Worm (Caenorhabditis elegans): Measurements from ENCODE around the gene Y26G10.4.

Y26G10.4 gene

DNA sequence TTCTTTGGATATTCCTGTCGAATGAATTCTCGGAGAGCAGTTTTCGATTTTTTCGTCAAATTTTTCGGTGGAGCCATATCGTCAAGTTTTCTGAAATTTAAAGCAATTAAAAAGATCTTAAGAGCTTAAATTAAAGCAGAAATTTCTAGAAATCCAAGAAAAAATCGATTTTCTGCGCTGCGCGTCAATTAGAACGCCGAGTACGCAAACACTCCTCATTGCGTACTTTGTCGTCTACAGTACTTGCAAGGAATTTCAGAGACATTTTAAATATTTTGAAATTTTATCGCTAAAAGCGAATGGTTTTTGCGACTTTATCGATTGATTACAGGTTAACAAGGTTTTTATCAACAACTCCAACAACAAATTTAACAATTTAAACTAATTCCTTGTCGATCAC, 43.8 kb downstream of the Y26G10.4 start:
- no peak for TF ChIP-seq ceh-82 (tag; optimal IDR thresholded peaks at IDR 0.05)
- no peak for TF ChIP-seq F16B12.6 (tag; optimal IDR thresholded peaks at IDR 0.05)
- no peak for TF ChIP-seq fkh-4 (tag; optimal IDR thresholded peaks at IDR 0.05; ENCODE audit: borderline replicate concordance)
- no peak for TF ChIP-seq unc-62 (GFP tag; optimal IDR thresholded peaks at IDR 0.05)
- no peak for TF ChIP-seq lin-35 (GFP tag; optimal IDR thresholded peaks at IDR 0.05)
- TF ChIP-seq dpl-1 (GFP tag; optimal IDR thresholded peaks at IDR 0.05): no peak
- TF ChIP-seq hlh-17 (GFP tag; optimal IDR thresholded peaks at IDR 0.05; ENCODE audit: borderline replicate concordance): no peak
- no peak for TF ChIP-seq nhr-20 (tag; optimal IDR thresholded peaks at IDR 0.05)
- no peak for TF ChIP-seq nhr-11 (tag; optimal IDR thresholded peaks at IDR 0.05)
- no peak for TF ChIP-seq Y116A8C.19 (tag; optimal IDR thresholded peaks at IDR 0.05; ENCODE audit: borderline replicate concordance)
- TF ChIP-seq unc-130 (tag; optimal IDR thresholded peaks at IDR 0.05): no peak
- TF ChIP-seq efl-3 (GFP tag; optimal IDR thresholded peaks at IDR 0.05): no peak
- no peak for TF ChIP-seq rnt-1 (tag; optimal IDR thresholded peaks at IDR 0.05)
- TF ChIP-seq lin-39 (tag; optimal IDR thresholded peaks at IDR 0.05): no peak
- TF ChIP-seq mep-1 (tag; optimal IDR thresholded peaks at IDR 0.05): no peak
- TF ChIP-seq tlp-1 (tag; optimal IDR thresholded peaks at IDR 0.05): no peak
- no peak for TF ChIP-seq nhr-12 (tag; optimal IDR thresholded peaks at IDR 0.05)
- no peak for TF ChIP-seq unc-86 (tag; optimal IDR thresholded peaks at IDR 0.05)
- TF ChIP-seq lir-3 (tag; optimal IDR thresholded peaks at IDR 0.05; ENCODE audit: poor library complexity): no peak
- TF ChIP-seq ets-5 (GFP tag; IDR thresholded peaks at IDR 0.05): no peak

DNA sequence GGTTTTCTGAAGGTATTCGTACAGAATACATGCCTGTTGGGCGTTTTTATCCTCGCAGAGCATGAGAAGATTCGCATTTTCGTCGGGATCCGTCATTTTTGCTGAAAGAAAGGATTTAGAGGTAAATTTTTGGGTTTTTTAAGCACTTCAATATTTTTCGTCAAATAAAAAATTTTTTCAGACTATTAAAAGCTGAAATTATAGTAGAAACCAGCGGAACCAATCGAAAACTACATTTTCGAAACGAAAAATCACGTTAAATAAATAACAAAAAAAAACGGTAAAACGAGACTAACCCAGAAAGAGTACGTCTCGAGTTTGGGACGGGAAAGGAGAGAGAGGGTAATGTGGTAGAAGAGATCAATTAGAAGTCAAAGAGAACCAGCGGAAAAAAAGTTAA, 48.6 kb downstream of the Y26G10.4 start, which contains the start of gene fbxa-192:
fbxa-192 (minus strand) TSS at position 101 of the 400 bp plus-strand sequence.
- no peak for TF ChIP-seq ces-1 (GFP tag; optimal IDR thresholded peaks at IDR 0.05)
- TF ChIP-seq lin-35 (GFP tag; optimal IDR thresholded peaks at IDR 0.05): no peak
- no peak for TF ChIP-seq lin-15B (tag; optimal IDR thresholded peaks at IDR 0.05)
- no peak for TF ChIP-seq pag-3 (tag; optimal IDR thresholded peaks at IDR 0.05; ENCODE audit: borderline replicate concordance, insufficient read depth)
- TF ChIP-seq elt-3 (tag; optimal IDR thresholded peaks at IDR 0.05): no peak
- no peak for TF ChIP-seq sptf-1 (tag; optimal IDR thresholded peaks at IDR 0.05)
- no peak for TF ChIP-seq xbp-1 (tag; optimal IDR thresholded peaks at IDR 0.05)
- TF ChIP-seq fos-1 (tag; optimal IDR thresholded peaks at IDR 0.05): no peak
- TF ChIP-seq irx-1 (tag; optimal IDR thresholded peaks at IDR 0.05): no peak
- no peak for TF ChIP-seq zag-1 (tag; optimal IDR thresholded peaks at IDR 0.05)
- TF ChIP-seq C34B4.2 (tag; optimal IDR thresholded peaks at IDR 0.05): no peak
- TF ChIP-seq ceh-90 (tag; optimal IDR thresholded peaks at IDR 0.05): no peak
- no peak for TF ChIP-seq mab-9 (GFP tag; IDR thresholded peaks at IDR 0.05)
- TF ChIP-seq isw-1 (GFP tag; IDR thresholded peaks at IDR 0.05): no peak
- TF ChIP-seq nhr-20 (tag; optimal IDR thresholded peaks at IDR 0.05): no peak
- TF ChIP-seq lin-13 (GFP tag; optimal IDR thresholded peaks at IDR 0.05): no peak
- TF ChIP-seq C16A3.4 (tag; optimal IDR thresholded peaks at IDR 0.05): no peak
- TF ChIP-seq efl-3 (GFP tag; optimal IDR thresholded peaks at IDR 0.05): no peak
- TF ChIP-seq nhr-19 (GFP tag; conservative IDR thresholded peaks at IDR 0.05): no peak
